Worm (Caenorhabditis elegans): ENCODE results near the gene Y43D4A.6.
A peak's percentile ranks its signal among the peaks of the same experiment; 100 is the strongest.

Y43D4A.6 gene

DNA sequence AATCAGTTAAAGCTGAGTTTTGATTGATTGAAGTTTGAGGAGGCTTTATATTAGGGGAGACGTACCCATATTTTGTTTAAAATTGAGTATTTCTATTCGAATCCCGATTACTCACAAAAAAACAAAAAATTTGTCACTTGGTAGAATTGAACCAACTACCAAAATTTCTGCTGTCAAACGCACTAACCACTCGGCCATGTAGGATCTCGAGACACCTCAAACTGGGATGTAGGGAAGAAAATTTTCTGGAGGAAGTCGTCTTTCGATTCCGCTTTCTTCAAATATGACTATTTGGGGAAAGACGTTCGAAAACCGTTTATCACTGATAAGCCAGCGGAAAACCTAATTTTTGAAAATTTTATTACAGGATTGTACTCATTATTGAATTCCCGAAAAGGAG lies 31.4 kb downstream of the Y43D4A.6 start:
- TF ChIP-seq F26F4.8 (GFP tag; conservative IDR thresholded peaks at IDR 0.05), result 0 out of 2 replicates have a peak, but pooled peaks have one; percentile 46
- TF ChIP-seq snpc-1.2 (GFP tag; IDR thresholded peaks at IDR 0.05), result peak; percentile 97
- TF ChIP-seq madf-5 (GFP tag; IDR thresholded peaks at IDR 0.05), result peak in 1 of 2 experiments; percentile 63; a peak in 1 of 4 replicates

DNA sequence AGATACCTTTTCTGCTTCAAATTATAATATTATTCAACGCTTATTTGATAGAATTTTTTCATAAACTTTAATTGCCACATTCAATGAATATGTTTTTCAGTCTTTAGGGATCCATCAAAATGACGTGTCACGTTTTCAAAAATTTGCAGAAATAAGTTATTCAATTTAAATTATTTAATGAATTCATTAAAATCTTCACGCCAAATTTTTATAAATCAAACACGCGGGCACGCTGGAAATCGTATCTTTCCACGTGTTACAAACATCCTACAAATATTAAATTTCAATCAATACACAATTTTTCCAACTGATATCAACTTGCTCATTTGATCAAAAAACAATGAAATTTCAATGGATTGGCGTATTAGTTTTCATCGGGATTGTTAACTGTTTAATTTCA lies 35.4 kb downstream of the Y43D4A.6 start, which contains the start of gene Y116A8A.4:
Gene Y116A8A.4 (plus strand): TSS at position 301 of the 400 bp plus-strand sequence.
- no peak for TF ChIP-seq rbr-2 (tag; optimal IDR thresholded peaks at IDR 0.05)
- TF ChIP-seq F37D6.2 (tag; optimal IDR thresholded peaks at IDR 0.05), result no peak

DNA sequence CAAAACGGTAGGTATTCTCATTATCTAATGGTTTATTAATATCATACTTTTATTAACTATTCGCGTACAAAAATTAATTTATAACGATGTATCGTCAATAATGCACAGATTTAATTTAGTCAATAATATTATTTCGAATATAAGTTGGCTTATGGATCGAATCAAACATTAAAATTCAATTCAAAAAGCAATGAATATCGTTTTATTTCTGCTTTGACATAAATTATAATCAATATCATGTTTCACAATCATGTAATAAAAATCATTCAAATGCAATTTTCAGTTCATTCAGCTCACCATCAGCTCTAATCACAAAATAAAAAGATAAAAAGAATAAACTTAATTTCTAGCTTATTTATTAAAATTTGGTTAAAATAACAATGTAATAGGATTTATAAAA lies 41.6 kb downstream of the Y43D4A.6 start, which contains the start of gene Y116A8A.6:
Gene Y116A8A.6 (minus strand): TSS at position 101 of the 400 bp plus-strand sequence.
- TF ChIP-seq ceh-44 (GFP tag; IDR thresholded peaks at IDR 0.05), result no peak
- no peak for TF ChIP-seq dve-1 (tag; optimal IDR thresholded peaks at IDR 0.05; ENCODE audit: insufficient read depth)
- no peak for TF ChIP-seq unc-130 (GFP tag; optimal IDR thresholded peaks at IDR 0.05)

DNA sequence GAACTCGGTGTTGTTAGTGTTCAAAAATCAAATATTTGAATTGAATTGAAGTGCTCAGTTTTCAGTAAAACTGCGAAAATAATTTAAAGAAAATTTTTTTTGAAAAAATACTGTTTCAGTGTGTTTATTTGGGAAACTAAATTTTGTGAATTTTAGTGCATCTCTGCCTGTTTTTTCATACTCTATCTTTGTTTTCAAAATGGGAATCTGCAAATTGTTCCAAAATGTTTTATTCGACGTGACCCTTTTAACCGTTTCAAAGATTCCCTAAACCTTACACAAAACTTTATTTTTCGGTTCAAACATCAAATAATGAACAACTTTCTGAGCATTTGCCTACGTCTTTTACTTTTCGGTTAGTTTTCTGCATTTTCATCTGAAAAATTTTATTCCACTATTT lies 42.8 kb downstream of the Y43D4A.6 start, which contains the start of gene Y116A8A.7:
Gene Y116A8A.7 (plus strand): TSS at position 301 of the 400 bp plus-strand sequence.
- TF ChIP-seq nhr-48 (tag; optimal IDR thresholded peaks at IDR 0.05) (no peak), nhr-28 (tag; optimal IDR thresholded peaks at IDR 0.05) (no peak), pha-4 (GFP tag; IDR thresholded peaks at IDR 0.05) (no peak), pha-4 (tag; optimal IDR thresholded peaks at IDR 0.05) (no peak), mxl-3 (GFP tag; optimal IDR thresholded peaks at IDR 0.05) (no peak), ceh-62 (tag; optimal IDR thresholded peaks at IDR 0.05) (no peak), hmg-1.1 (GFP tag; IDR thresholded peaks at IDR 0.05) (no peak), spr-1 (tag; optimal IDR thresholded peaks at IDR 0.05) (no peak), lim-7 (GFP tag; IDR thresholded peaks at IDR 0.05) (no peak)

DNA sequence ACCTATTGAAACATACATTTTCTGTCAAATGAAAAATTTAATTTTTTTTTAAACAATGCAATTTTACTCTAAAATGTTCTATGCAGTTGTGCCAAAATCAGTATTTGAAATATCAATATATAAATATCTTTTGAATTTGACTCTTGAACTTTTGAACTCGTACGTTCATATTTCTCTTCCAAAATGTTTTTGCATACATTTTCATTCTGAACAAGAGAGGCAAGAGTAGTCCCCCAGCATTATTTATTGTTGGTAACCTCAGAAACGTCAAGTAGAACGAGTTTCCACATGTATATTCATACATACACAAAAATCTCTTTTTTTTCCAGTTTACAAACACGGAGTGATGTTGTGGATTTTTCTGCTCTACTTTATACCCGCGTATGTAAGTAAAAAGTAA lies 44.2 kb downstream of the Y43D4A.6 start, which contains the start of gene clec-194:
Gene clec-194 (plus strand): TSS at position 301 of the 400 bp plus-strand sequence.
- TF ChIP-seq dmd-6 (GFP tag; IDR thresholded peaks at IDR 0.05) (no peak), mes-2 (tag; optimal IDR thresholded peaks at IDR 0.05; ENCODE audit: poor library complexity, severe bottlenecking) (no peak), aly-2 (tag; optimal IDR thresholded peaks at IDR 0.05) (no peak), nhr-48 (tag; optimal IDR thresholded peaks at IDR 0.05) (no peak), Y75B8A.6 (GFP tag; IDR thresholded peaks at IDR 0.05) (no peak), nhr-102 (tag; optimal IDR thresholded peaks at IDR 0.05) (no peak), zfp-3 (GFP tag; conservative IDR thresholded peaks at IDR 0.05) (no peak), saeg-2 (GFP tag; IDR thresholded peaks at IDR 0.05) (no peak), ama-1 (optimal IDR thresholded peaks at IDR 0.05) (no peak), nhr-41 (GFP tag; IDR thresholded peaks at IDR 0.05) (no peak)
